Fruit fly (Drosophila melanogaster): ENCODE measurements around the gene CG17801.

- TF ChIP-seq CTCF (optimal IDR thresholded peaks at IDR 0.05) (no peak), CG8478 (optimal IDR thresholded peaks at IDR 0.05) (no peak)
Observed at dm6 chr3R:17828653-17829052, 21.8 kb upstream of the CG17801 start.

All from S2 (cell line).